Fruit fly (Drosophila melanogaster): ENCODE results near the gene dj-1beta.

Gene dj-1beta

DNA sequence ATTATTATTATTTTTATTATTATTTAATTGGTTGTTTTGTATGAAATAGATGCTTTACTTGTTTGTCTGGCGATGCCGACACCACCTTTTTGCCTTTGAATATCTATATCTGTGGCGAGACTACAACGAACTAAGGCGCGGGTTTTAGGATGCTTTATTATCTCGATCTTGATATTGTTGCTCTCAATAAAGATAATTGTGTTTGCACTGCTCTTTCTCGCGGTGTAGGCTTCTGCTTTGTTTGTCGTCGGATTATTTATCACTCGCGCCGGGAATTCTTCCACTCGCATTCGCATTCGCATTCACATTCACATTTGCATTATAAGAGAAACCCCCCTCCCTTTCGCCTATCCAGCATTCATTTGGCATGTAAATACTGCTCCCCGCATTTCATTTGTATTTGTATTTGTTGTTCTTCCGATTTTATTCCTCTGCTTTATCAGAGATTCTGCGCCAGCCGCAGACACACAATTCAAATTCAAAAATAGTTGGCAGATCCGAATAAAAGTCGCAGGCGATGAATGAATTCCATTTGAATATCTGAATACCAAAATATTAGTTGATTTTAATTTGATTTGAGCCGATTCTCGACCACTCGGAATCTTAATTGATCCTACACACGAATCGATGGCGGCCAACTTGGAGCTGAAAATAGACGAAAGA, 6.5 kb upstream of the dj-1beta start:
- TF ChIP-seq ttk (optimal IDR thresholded peaks at IDR 0.05) = no peak
- TF ChIP-seq psq (optimal IDR thresholded peaks at IDR 0.05) = no peak
- TF ChIP-seq h (optimal IDR thresholded peaks at IDR 0.05) = no peak
- no peak for TF ChIP-seq Sin3A (optimal IDR thresholded peaks at IDR 0.05)
- TF ChIP-seq insv (optimal IDR thresholded peaks at IDR 0.05) = no peak
- no peak for TF ChIP-seq Myc (optimal IDR thresholded peaks at IDR 0.05)

DNA sequence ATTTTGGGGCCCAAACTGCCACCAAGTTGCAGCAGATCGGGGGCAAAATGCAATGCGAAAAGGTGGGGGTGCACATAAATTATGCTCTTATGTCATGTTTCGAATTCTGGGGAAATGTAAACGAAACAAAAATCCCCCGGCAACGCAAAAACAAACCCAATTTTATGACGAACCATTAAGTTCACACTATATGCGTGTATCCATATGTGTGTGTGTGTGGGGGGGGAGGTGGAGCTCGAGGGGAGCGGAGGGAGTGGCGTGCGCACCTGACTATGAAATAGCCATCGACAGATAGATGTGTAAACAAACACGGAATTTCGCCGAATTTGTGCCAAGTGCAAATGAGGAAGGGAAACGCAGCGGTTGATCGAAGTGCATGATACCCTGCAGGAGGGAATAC, 5.5 kb upstream of the dj-1beta start:
- TF ChIP-seq psq (optimal IDR thresholded peaks at IDR 0.05) = no peak
- no peak for TF ChIP-seq insv (optimal IDR thresholded peaks at IDR 0.05)
- no peak for TF ChIP-seq Sin3A (optimal IDR thresholded peaks at IDR 0.05)
- no peak for TF ChIP-seq ttk (optimal IDR thresholded peaks at IDR 0.05)
- TF ChIP-seq Myc (optimal IDR thresholded peaks at IDR 0.05) = no peak
- TF ChIP-seq h (optimal IDR thresholded peaks at IDR 0.05) = no peak

DNA sequence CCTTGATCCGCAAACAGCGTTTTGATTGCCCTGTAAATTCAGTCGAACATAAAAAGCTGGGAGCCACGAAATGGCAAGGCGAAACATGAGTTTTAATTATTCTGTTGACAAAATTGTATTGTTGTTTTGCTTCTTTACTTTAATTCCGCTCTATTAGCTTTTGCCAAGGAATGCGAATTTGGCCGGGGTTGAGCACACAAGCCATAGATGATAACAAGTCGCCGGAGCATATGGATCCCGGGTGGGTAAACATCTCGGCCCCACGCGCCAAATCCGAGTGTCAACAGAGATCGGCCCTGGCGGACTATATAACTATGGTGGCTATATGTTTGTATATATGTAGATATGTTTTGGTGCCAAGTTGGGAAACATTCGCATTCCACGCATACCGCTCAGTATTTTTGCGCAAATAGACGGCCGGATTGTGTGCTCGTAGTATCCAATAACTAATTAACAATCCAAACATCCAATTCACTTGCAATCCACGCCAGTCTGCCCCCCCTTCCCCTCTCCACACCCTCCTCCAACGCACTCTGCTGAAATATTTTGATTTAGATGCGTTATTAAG, 4.7 kb upstream of the dj-1beta start:
- TF ChIP-seq h (optimal IDR thresholded peaks at IDR 0.05) = no peak
- TF ChIP-seq insv (optimal IDR thresholded peaks at IDR 0.05) = no peak
- TF ChIP-seq Sin3A (optimal IDR thresholded peaks at IDR 0.05) = no peak
- no peak for TF ChIP-seq psq (optimal IDR thresholded peaks at IDR 0.05)
- TF ChIP-seq Myc (optimal IDR thresholded peaks at IDR 0.05) = no peak
- TF ChIP-seq ttk (optimal IDR thresholded peaks at IDR 0.05) = no peak

DNA sequence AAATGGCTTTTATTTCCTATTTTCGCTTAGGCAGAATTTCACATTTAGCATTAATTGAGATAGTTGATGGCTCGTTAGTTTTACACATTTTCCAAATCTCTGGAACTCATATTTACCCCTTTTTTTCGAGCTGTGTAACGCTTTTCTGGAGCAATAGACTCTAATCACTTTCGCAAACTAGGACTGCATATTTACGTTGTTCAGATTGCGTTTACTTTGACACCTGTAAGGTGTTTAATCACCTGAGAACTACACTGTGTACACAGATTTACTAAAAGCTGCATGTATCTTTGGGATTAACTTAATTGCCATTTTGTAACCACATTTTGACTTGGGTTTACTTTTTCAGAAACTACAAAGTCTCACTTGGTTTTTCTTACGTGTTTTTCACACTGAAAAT, 4.1 kb upstream of the dj-1beta start:
- TF ChIP-seq psq (optimal IDR thresholded peaks at IDR 0.05) (no peak), Myc (optimal IDR thresholded peaks at IDR 0.05) (no peak), Sin3A (optimal IDR thresholded peaks at IDR 0.05) (no peak)

DNA sequence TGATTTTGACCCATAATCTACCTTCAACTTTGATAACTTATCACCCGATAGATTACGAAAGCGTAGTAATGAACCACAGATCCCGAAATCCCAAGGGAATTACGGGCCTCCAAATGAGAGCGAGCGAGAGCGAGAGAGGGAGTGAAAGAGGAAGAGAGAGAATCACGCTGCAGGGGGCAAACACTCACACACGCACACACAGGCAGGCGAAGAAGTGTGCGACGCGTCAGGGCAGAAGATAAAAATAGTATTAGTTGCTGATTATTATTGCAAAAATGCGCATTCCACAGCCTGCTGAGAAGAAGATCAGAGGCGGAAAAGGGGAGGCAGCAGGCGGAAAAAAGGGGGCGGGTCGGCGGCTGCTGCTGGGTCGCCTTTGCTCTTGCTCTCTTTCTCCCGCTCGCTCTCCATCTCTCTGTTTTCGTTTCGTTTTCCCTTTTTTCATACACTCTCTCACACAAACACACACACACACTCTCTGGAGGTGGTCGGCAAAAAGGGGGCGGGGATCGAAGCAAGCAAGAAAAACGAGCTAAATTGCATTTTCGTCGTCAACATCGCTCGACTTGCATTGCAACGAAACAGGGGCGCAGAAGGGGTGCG, 3.6 kb upstream of the dj-1beta start:
- TF ChIP-seq h (optimal IDR thresholded peaks at IDR 0.05) (no peak), Sin3A (optimal IDR thresholded peaks at IDR 0.05) (no peak), ttk (optimal IDR thresholded peaks at IDR 0.05) (no peak), Myc (optimal IDR thresholded peaks at IDR 0.05) (no peak), insv (optimal IDR thresholded peaks at IDR 0.05) (no peak), psq (optimal IDR thresholded peaks at IDR 0.05) (no peak)

DNA sequence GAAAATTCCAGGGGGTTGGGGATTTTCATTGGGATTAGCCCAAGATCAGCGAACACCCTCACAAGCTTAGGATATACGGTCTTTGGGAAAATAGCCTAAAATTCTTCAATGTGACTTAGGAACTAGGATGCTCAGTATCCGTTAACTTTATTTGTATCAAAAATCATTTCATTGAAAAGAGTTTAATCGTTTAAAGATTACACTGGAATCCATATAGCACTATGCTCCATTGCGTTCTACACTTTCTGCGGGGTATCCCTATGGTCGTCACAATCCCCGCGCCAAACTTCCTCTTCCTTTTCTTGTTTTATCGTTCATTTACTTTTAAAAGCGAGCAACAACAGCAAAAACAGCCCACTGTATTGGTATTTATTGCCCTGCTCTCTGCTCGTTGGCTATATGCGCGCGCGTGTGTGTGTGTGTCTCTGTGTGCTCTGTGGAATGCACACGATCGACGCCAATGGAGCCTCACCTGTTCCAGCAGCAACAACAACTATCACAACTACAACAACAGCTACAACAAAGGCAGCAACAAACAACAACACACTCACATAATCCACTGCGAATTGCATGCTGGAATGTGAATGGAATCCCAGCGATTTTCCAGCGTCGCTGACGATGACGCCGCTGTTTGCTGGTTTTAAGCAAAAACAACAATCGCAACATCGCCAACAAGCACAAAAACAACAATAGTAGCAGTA, 3.0 kb upstream of the dj-1beta start:
- TF ChIP-seq h (optimal IDR thresholded peaks at IDR 0.05) (no peak), ttk (optimal IDR thresholded peaks at IDR 0.05) (no peak)

DNA sequence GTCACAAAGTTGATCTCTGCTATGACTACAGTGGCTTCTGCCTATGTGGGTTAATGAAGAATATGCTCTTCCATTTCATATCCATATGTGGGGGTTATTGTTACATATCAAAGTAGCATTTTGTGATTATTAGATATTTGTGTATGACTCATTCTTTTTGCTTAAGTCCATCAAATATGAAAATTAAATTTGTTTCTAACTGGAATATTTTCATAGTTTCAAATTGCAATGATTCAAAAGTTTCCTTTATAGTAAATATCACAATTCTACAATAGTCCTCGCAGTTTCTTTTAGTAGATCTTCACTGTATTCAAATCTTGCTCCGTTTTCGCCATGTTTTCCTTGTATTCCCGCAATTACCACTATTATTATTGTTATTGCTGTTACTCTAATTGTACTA, 1.7 kb upstream of the dj-1beta start:
- TF ChIP-seq Myc (optimal IDR thresholded peaks at IDR 0.05) = no peak
- no peak for TF ChIP-seq h (optimal IDR thresholded peaks at IDR 0.05)
- no peak for TF ChIP-seq insv (optimal IDR thresholded peaks at IDR 0.05)
- TF ChIP-seq psq (optimal IDR thresholded peaks at IDR 0.05) = no peak
- TF ChIP-seq Sin3A (optimal IDR thresholded peaks at IDR 0.05) = no peak
- TF ChIP-seq ttk (optimal IDR thresholded peaks at IDR 0.05) = no peak

DNA sequence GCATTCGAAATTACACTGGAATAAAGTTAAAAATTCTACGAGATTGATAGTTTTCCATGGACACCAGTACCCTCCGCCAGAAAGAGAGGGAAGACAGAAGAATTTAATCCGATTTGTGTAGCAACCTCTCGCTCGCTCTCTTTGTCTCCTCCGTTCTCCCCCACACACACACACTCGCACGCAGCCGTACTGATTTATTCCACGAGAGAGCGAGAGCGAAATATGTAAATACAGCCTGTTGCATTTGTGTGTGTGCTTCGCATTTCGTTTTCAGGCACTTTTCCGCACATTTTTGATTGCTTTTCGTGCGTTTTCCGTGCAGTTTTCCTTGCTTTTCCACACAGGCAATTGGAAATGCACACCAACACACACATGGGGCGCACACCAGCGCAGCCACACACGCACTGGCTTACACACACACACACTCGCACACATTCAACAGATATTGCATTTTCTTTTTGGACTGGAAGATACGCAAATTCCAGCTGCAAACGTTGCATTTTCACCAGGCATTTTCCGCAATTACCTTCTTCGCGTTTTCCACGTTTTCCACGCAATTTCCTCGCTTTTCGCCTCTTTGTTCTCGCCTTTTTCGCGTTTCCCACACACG, 1.1 kb upstream of the dj-1beta start:
- TF ChIP-seq h (optimal IDR thresholded peaks at IDR 0.05) = no peak
- no peak for TF ChIP-seq insv (optimal IDR thresholded peaks at IDR 0.05)
- TF ChIP-seq Sin3A (optimal IDR thresholded peaks at IDR 0.05) = no peak
- TF ChIP-seq Myc (optimal IDR thresholded peaks at IDR 0.05) = no peak
- no peak for TF ChIP-seq ttk (optimal IDR thresholded peaks at IDR 0.05)
- TF ChIP-seq psq (optimal IDR thresholded peaks at IDR 0.05) = no peak

DNA sequence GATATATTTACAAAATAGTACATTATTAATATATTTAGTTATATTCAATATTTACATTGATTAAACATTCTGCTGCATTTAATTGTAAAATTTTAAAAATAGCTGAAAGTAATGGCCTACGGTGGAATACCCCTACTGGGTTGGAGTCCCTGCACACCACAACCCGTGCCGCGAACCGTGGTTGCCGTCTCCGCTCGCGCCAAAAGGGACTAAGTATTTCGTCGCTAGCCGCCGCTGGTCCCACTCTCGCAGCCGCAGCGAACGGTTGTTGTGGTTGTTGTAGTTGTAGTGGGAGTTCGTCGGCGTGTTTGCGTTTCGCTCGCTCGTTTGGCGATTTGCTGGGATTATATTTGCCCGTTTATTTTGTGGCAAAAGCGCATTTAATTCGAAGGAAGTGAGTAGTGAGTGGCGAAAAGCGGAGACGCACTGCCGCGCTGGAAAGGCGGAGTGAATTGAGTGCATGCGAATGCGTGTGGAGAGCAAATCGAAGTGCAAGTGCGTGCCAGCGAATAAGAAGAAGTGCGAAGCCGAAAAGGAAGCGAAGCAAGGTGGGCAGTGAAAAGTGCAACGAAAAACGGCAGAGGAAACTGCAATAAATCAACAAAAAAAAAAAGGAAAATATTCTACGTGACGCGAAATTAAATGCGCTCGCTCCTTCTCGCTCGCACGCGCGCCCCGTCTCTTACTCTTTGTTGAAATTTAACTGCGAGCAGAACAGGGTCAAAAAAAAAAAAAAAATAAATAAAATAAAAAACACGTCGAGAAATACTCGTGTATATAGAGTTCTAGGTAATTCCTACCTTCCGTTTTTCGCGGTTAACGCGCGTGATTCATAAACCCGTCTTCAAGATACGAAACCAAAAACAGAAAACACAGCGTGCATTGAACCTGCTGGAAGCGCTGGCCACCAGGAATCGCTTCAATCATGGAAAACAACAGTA, 1.7 kb downstream of the dj-1beta start, which contains the start of gene cindr:
Gene cindr, plus strand, starts transcription at position 272 of the 941 bp plus-strand sequence.
- no peak for TF ChIP-seq Sin3A (optimal IDR thresholded peaks at IDR 0.05)
- no peak for TF ChIP-seq ttk (optimal IDR thresholded peaks at IDR 0.05)
- no peak for TF ChIP-seq insv (optimal IDR thresholded peaks at IDR 0.05)
- TF ChIP-seq Myc (optimal IDR thresholded peaks at IDR 0.05) = no peak
- no peak for TF ChIP-seq h (optimal IDR thresholded peaks at IDR 0.05)
- no peak for TF ChIP-seq psq (optimal IDR thresholded peaks at IDR 0.05)

DNA sequence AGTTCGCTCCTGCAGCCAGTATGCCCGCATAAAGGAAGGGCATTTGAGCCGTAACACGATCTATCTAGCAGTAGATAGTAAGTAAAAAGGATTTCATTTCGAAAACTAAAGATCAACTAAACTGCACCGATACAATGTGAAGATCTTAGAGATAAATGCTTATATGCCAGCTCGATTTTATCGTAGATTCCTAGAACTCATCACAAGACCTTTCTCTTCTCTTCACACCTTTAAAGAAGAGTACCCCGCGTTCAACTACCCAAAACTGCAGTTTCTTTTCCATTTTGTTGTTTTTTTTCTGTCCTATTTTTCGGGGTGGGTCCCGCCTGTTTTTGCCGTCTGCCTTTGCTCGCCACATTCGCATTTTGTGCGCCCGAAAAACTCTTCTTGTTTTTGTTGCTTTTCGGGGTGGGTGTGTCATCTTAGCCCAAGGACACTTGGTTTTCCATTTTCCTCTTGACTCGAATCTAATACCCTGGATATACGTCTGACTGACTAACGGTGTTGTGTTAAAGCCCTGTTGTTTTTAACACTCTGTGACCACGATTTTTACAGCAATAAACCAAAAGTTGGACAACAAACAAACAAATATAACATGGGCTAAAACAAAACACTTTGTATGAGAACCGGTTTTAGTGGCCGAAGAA, 2.5 kb downstream of the dj-1beta start:
- TF ChIP-seq Myc (optimal IDR thresholded peaks at IDR 0.05) = no peak
- no peak for TF ChIP-seq h (optimal IDR thresholded peaks at IDR 0.05)
- no peak for TF ChIP-seq psq (optimal IDR thresholded peaks at IDR 0.05)
- TF ChIP-seq ttk (optimal IDR thresholded peaks at IDR 0.05) = no peak
- no peak for TF ChIP-seq insv (optimal IDR thresholded peaks at IDR 0.05)
